Fruit fly (Drosophila melanogaster): ENCODE measurements around the gene hemo.

hemo gene

dm6 chr3R:18573699-18574259 is 8.8 kb upstream of the hemo start (continued):
- TF ChIP-seq dati (GFP tag; IDR thresholded peaks at IDR 0.05) (peak; percentile 40; the same call in 1 of the 2 replicates), Spps (tag; optimal IDR thresholded peaks at IDR 0.05) (peak; percentile 84), CG8359 (GFP tag; optimal IDR thresholded peaks at IDR 0.05; ENCODE audit: borderline replicate concordance) (peak; percentile 80), lmd (GFP tag; IDR thresholded peaks at IDR 0.05) (peak; percentile 95), pan (optimal IDR thresholded peaks at IDR 0.05) (no peak), pan (GFP tag; optimal IDR thresholded peaks at IDR 0.05 in 1 of 2, IDR thresholded peaks at IDR 0.05 in 1 of 2) (peak in 1 of 2 experiments; percentile 92), HHEX (GFP tag; optimal IDR thresholded peaks at IDR 0.05) (peak; percentile 94), pita (GFP tag; optimal IDR thresholded peaks at IDR 0.05) (no peak), schlank (tag; optimal IDR thresholded peaks at IDR 0.05) (peak; percentile 76), CG2875 (GFP tag; optimal IDR thresholded peaks at IDR 0.05) (peak; percentile 91), Camta (GFP tag; optimal IDR thresholded peaks at IDR 0.05) (peak; percentile 88), Awh (GFP tag; IDR thresholded peaks at IDR 0.05) (peak; percentile 79; the same call in 1 of the 2 replicates), h (optimal IDR thresholded peaks at IDR 0.05) (no peak), dmrt99B (tag; optimal IDR thresholded peaks at IDR 0.05) (peak; percentile 95), Lhr (GFP tag; optimal IDR thresholded peaks at IDR 0.05) (peak; percentile 80), Dfd (GFP tag; optimal IDR thresholded peaks at IDR 0.05) (no peak), tap (tag; optimal IDR thresholded peaks at IDR 0.05) (peak; percentile 90), CG30020 (tag; optimal IDR thresholded peaks at IDR 0.05) (peak; percentile 78), gfzf (GFP tag; optimal IDR thresholded peaks at IDR 0.05) (no peak), oc (tag; optimal IDR thresholded peaks at IDR 0.05) (peak; percentile 89), sens-2 (GFP tag; IDR thresholded peaks at IDR 0.05) (peak; percentile 75), CG7928 (GFP tag; optimal IDR thresholded peaks at IDR 0.05) (peak; percentile 66), fd3F (GFP tag; optimal IDR thresholded peaks at IDR 0.05) (peak; percentile 95), Fer1 (GFP tag; optimal IDR thresholded peaks at IDR 0.05) (peak; percentile 94), lola (GFP tag; optimal IDR thresholded peaks at IDR 0.05) (peak in 1 of 3 experiments; percentile 95), CG14667 (GFP tag; IDR thresholded peaks at IDR 0.05) (peak; percentile 83), Sox102F (GFP tag; optimal IDR thresholded peaks at IDR 0.05) (peak; percentile 96), Ada2b (GFP tag; IDR thresholded peaks at IDR 0.05) (peak; percentile 84), eve (GFP tag; optimal IDR thresholded peaks at IDR 0.05) (peak; percentile 37 to 99), hbn (GFP tag; IDR thresholded peaks at IDR 0.05; ENCODE audit: partially characterized antibody) (no peak), Mrtf (GFP tag; IDR thresholded peaks at IDR 0.05) (peak; percentile 80), Xbp1 (GFP tag; optimal IDR thresholded peaks at IDR 0.05) (peak; percentile 96), sug (tag; optimal IDR thresholded peaks at IDR 0.05) (peak; percentile 96), Hr51 (GFP tag; optimal IDR thresholded peaks at IDR 0.05) (peak; percentile 89 to 98), CG1233 (GFP tag; optimal IDR thresholded peaks at IDR 0.05) (peak; percentile 92), cas (GFP tag; IDR thresholded peaks at IDR 0.05) (peak; percentile 76; the same call in 1 of the 2 replicates), Fer2 (tag; optimal IDR thresholded peaks at IDR 0.05) (peak; percentile 85), CG13424 (tag; optimal IDR thresholded peaks at IDR 0.05) (peak; percentile 96), Doc2 (GFP tag; IDR thresholded peaks at IDR 0.05) (peak; percentile 61), gcm2 (GFP tag; optimal IDR thresholded peaks at IDR 0.05) (peak; percentile 86), scrt (GFP tag; optimal IDR thresholded peaks at IDR 0.05) (peak; percentile 78), CG6683 (GFP tag; optimal IDR thresholded peaks at IDR 0.05) (peak; percentile 88), gem (tag; optimal IDR thresholded peaks at IDR 0.05) (peak; percentile 97), CG14710 (tag; optimal IDR thresholded peaks at IDR 0.05) (peak; percentile 92), tll (GFP tag; optimal IDR thresholded peaks at IDR 0.05) (peak; percentile 1), dm (GFP tag; optimal IDR thresholded peaks at IDR 0.05) (peak; percentile 76), MESR4 (GFP tag; optimal IDR thresholded peaks at IDR 0.05) (peak; percentile 29), twi (tag; optimal IDR thresholded peaks at IDR 0.05) (peak; percentile 92), CG6854 (GFP tag; optimal IDR thresholded peaks at IDR 0.05) (peak; percentile 90)
